Fruit fly (Drosophila melanogaster) whole organism, pupa: Measurements from ENCODE around the gene O-fut2.

Experiments used
- CG10348 ChIP-seq: fragments of 200-800 bp; sonication (Bioruptor generic); IDR thresholded peaks from 2 replicates; pipeline ENCODE4 v1.3.6; 2022; ENCODE audit warnings: missing biosample characterization, missing genetic modification characterization
- CG12605 ChIP-seq: fragments of 200-800 bp; sonication (Bioruptor generic); IDR thresholded peaks from 2 replicates; pipeline ENCODE4 v1.3.6; 2022; ENCODE audit warnings: missing biosample characterization, missing genetic modification characterization
- Ets98B ChIP-seq: fragments of 200-800 bp; sonication (Bioruptor generic); IDR thresholded peaks from 2 replicates; pipeline ENCODE4 v1.3.6; 2022; ENCODE audit warnings: missing biosample characterization, missing genetic modification characterization
- Pif1B ChIP-seq: fragments of 200-800 bp; sonication (Bioruptor generic); optimal IDR thresholded peaks from 3 replicates; lab custom pipeline; 2016; ENCODE audit warnings: missing biosample characterization, missing genetic modification characterization
- rn ChIP-seq: fragments of 200-800 bp; sonication (Bioruptor generic); IDR thresholded peaks from 2 replicates; pipeline ENCODE4 v1.3.6; 2022; ENCODE audit warnings: missing biosample characterization, missing genetic modification characterization

DNA sequence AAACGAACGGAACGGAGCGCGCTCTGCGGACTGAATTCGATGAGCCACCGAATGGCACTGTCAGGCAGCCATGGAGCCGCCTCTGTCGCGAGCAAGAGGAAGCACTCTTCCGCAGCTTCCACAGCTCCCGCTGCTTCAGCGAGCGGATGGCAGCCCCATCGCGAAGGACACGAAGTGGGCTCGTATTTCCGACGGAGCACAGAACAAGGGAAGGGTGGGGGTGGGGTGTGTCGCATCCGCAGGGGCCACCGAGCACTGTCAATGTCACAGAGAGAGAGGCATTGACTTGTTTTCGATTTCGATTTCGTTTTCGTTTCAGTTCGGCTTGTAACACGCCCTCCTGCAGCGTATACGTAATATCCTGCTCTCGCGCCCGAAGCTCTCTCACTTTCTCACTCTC lies 42.0 kb upstream of the O-fut2 start, which contains the start of gene Nmdar2:
- TF ChIP-seq rn = no peak
- no peak for TF ChIP-seq Pif1B (GFP tag; lab: Kevin White, UChicago)
- no peak for TF ChIP-seq CG12605
- no peak for TF ChIP-seq Ets98B (GFP tag; lab: Robert Waterston, UW)
- no peak for TF ChIP-seq CG10348 (GFP tag; lab: Robert Waterston, UW)
